Worm (Caenorhabditis elegans) whole organism, midembryonic: ENCODE measurements around the gene prdx-6.

Experiments used
- T22C8.4 ChIP-seq: fragments of 200-800 bp; sonication (Bioruptor generic); IDR thresholded peaks from 2 replicates; pipeline ENCODE4 v1.3.6; 2022; ENCODE audit warnings: missing genetic modification characterization, missing compliant biosample characterization
- cog-1 ChIP-seq: sonication (generic microtip); optimal IDR thresholded peaks from 2 replicates; lab custom pipeline; 2016; ENCODE audit warnings: missing genetic modification characterization, missing compliant biosample characterization
- flt-1 ChIP-seq: fragments of 200-800 bp; sonication (Bioruptor generic); IDR thresholded peaks from 2 replicates; pipeline ENCODE4 v1.3.6; 2022; ENCODE audit warnings: missing genetic modification characterization, missing compliant biosample characterization
- klf-2 ChIP-seq: fragments of 200-800 bp; sonication (Bioruptor generic); conservative IDR thresholded peaks from 2 replicates; pipeline ENCODE4 v1.3.6; 2022; ENCODE audit warnings: missing genetic modification reagents, missing genetic modification characterization, missing compliant biosample characterization
- med-1 ChIP-seq: sonication (generic microtip); optimal IDR thresholded peaks from 2 replicates; lab custom pipeline; 2017; ENCODE audit warnings: missing genetic modification characterization, mild to moderate bottlenecking, missing compliant biosample characterization, antibody characterized with exemption, missing genetic modification reagents; ENCODE audit not compliant: insufficient read depth
- ref-1 ChIP-seq: fragments of 200-800 bp; sonication (Bioruptor generic); conservative IDR thresholded peaks from 2 replicates; pipeline ENCODE4 v1.3.6; 2022; ENCODE audit warnings: missing genetic modification reagents, missing genetic modification characterization, missing compliant biosample characterization
- tab-1 ChIP-seq: fragments of 200-800 bp; sonication (Bioruptor generic); IDR thresholded peaks from 2 replicates; pipeline ENCODE4 v1.3.6; 2022; ENCODE audit warnings: missing genetic modification characterization, missing compliant biosample characterization
- ztf-23 ChIP-seq: fragments of 200-800 bp; sonication (Bioruptor generic); IDR thresholded peaks from 2 replicates; pipeline ENCODE4 v1.3.6; 2022; ENCODE audit warnings: missing genetic modification reagents, missing genetic modification characterization, missing compliant biosample characterization
- ztf-29 ChIP-seq: fragments of 200-800 bp; sonication (Bioruptor generic); IDR thresholded peaks from 2 replicates; pipeline ENCODE4 v1.3.6; 2022; ENCODE audit warnings: missing genetic modification reagents, missing genetic modification characterization, missing compliant biosample characterization

Gene prdx-6

DNA sequence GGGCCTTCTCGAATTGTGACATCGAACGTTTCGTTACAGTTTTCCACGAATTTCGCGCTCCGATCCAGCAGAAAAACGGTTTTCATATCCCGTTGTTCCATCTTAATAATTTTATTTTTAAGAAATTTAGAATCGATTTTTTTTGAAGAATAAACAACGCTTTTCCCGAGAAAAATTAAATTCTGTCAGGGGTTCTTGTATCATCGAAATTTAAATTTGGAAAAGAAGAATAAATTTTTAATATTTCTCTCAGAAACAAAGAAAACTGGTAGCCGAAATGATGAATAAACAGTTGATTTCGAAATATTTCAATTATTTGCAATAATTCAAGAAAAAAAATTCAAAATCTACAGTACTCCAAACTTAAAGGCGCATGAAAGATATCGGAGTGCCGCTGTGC lies 19.0 kb downstream of the prdx-6 start, which contains the start of gene ints-13:
TSS of gene ints-13 (minus strand) at position 101 of the 400 bp plus-strand sequence.
- no peak for TF ChIP-seq T22C8.4

DNA sequence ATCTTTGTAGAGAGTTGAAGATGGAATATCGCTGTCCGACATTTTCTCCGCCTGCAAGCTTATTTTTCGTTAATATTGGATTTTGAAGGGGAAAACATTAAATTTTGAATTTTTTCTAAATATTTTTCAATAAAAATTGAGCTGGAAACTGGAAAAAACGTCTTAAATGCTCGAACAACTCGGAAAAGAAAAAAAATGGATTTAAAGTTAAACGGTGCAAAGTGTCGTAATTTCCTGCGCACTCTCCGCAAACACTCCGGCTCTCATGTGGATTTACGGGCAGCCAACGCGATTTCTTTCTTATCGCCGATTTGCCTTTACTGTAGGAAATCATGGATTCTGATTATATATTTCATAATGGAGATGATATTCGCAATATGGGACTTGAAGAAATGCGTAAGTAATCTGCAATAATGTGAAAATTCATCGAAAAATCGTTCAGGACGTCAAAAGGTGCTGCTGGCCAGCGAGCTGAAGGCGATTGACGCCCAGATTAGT lies 22.0 kb downstream of the prdx-6 start, which contains the start of the genes fnta-1 and cogc-8:
TSS of gene fnta-1 (minus strand) at position 51 of the 498 bp plus-strand sequence.
TSS of gene cogc-8 (plus strand) at position 195 of the 498 bp plus-strand sequence.
- TF ChIP-seq ztf-29 (GFP tag; lab: Robert Waterston, UW), result no peak
- TF ChIP-seq tab-1 (GFP tag; lab: Robert Waterston, UW), result no peak
- TF ChIP-seq T22C8.4, result no peak
- no peak for TF ChIP-seq ref-1 (GFP tag; lab: Robert Waterston, UW)
- TF ChIP-seq ztf-23, result no peak
- no peak for TF ChIP-seq cog-1 (tag; lab: Kevin White, UChicago)
- no peak for TF ChIP-seq flt-1
- no peak for TF ChIP-seq med-1
- TF ChIP-seq klf-2 (GFP tag; lab: Robert Waterston, UW), result no peak

DNA sequence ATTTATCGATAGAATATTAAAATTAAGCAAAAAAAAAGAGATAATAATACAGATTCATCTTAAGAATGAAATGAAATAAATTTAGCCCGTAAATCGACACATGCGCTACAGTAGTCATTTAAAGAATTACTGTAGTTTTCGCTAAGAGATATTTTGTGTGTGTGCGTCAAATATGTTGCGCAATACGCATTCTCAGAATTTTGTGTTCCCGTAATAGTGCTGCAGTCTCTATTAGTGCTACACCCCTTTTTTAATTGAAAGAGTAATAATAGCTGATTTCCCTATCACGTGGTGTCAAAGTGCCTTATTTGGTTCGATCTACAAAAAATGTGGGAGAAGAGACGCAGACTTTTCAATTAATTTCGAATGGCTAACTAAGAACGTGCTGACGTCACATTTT lies 25.9 kb downstream of the prdx-6 start:
- TF ChIP-seq ztf-23, result no peak
- TF ChIP-seq ref-1 (GFP tag; lab: Robert Waterston, UW), result no peak
- no peak for TF ChIP-seq ztf-29 (GFP tag; lab: Robert Waterston, UW)
- TF ChIP-seq med-1, result no peak
- no peak for TF ChIP-seq cog-1 (tag; lab: Kevin White, UChicago)
- TF ChIP-seq T22C8.4, result no peak

DNA sequence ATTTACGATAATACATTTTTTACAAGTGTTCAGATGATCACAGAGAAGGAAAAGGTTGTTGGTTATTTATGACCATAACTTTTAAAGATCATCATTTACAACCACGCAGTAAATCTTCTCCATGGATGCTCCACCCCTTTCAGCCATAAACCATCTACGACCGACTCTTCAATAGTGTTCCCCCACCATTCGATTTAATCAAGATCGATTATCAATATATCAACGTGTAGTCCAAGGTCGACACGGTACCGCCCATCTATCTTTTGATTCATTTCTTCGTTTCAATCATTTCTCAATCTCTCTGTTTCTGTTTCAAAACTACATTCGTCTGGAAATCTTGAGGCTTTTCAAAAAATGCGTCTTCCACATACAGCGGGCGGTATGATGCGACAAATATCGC lies 26.5 kb downstream of the prdx-6 start, which contains the start of gene aass-1:
TSS of gene aass-1 (plus strand) at position 301 of the 400 bp plus-strand sequence.
- TF ChIP-seq ztf-23, result no peak
- TF ChIP-seq cog-1 (tag; lab: Kevin White, UChicago), result no peak
- no peak for TF ChIP-seq ref-1 (GFP tag; lab: Robert Waterston, UW)
- TF ChIP-seq ztf-29 (GFP tag; lab: Robert Waterston, UW), result no peak

DNA sequence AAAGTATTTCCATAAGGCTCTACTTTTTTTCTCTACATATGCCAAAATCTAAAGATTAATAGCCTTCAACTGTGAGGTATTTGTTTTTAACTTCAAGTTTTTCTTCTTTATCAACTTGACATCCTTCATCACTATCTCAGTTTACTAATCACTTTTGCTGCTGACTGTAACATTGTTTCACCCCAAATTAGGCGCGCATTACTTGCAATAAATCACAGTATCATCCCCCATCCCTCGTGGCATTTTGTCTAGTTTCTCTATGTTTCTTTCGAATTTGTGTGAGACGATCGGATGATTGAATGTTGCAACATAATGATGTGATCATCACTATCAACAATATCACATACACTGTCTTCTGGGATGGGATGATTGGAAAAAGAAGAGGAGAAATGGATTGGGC lies 29.1 kb downstream of the prdx-6 start:
- no peak for TF ChIP-seq med-1
- no peak for TF ChIP-seq klf-2 (GFP tag; lab: Robert Waterston, UW)
- no peak for TF ChIP-seq tab-1 (GFP tag; lab: Robert Waterston, UW)
- TF ChIP-seq flt-1, result no peak
- TF ChIP-seq cog-1 (tag; lab: Kevin White, UChicago), result no peak
- no peak for TF ChIP-seq T22C8.4
- no peak for TF ChIP-seq ref-1 (GFP tag; lab: Robert Waterston, UW)
- TF ChIP-seq ztf-29 (GFP tag; lab: Robert Waterston, UW), result no peak
- TF ChIP-seq ztf-23, result no peak

DNA sequence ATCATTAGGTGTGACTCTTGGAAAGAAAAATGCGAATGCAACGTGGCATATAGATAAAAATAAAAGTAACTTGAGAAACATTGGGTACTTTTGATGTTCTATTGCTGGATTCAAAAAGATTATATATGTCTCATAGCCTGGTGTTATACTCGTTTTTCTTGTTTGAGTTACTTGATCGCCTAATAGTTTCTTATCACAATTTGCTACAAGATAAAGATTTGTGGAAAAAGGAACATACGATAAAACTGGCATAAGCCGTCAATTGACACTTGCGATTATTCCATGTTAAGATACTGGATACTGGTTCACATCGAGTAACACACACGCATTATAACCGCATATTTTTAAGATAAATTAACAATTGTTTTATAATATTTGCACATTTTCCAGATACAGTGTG lies 34.1 kb downstream of the prdx-6 start, which contains the start of gene grl-19:
TSS of gene grl-19 (minus strand) at position 101 of the 400 bp plus-strand sequence.
- TF ChIP-seq cog-1 (tag; lab: Kevin White, UChicago) (no peak), ztf-23 (no peak), tab-1 (GFP tag; lab: Robert Waterston, UW) (no peak), T22C8.4 (no peak), klf-2 (GFP tag; lab: Robert Waterston, UW) (no peak), ref-1 (GFP tag; lab: Robert Waterston, UW) (no peak)

DNA sequence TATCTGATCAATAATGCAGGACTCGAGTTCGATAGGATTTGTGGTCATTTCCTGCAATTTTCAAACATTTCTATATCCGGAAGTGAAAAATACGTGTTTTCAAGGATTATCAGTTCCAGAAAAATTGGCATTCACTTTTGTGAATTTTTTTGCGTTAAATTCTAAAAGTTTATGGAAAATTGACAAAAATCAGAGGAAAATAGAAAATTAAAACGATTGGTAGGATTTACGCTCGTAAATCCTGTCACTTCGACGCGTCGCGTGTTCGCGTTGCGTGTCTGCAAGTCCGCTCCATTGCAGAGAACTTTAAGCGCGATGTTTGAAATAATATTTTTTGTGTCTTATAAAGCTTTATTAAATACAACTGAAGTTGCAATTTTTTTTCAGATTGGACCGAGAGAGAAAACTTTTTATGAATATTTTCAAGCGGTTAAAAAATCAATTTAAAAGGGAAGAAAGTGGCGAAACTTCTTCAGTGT lies 37.1 kb downstream of the prdx-6 start, which contains the start of gene rcat-1:
TSS of gene rcat-1 (minus strand) at position 51 of the 479 bp plus-strand sequence.
- TF ChIP-seq cog-1 (tag; lab: Kevin White, UChicago), result peak; percentile 63
- no peak for TF ChIP-seq ztf-29 (GFP tag; lab: Robert Waterston, UW)
- TF ChIP-seq flt-1, result peak; percentile 69
- no peak for TF ChIP-seq tab-1 (GFP tag; lab: Robert Waterston, UW)
- no peak for TF ChIP-seq klf-2 (GFP tag; lab: Robert Waterston, UW)
- TF ChIP-seq ref-1 (GFP tag; lab: Robert Waterston, UW), result no peak
- TF ChIP-seq ztf-23, result peak; percentile 51; the same call in 1 of the 2 replicates
- TF ChIP-seq med-1, result no peak
- TF ChIP-seq T22C8.4, result no peak

DNA sequence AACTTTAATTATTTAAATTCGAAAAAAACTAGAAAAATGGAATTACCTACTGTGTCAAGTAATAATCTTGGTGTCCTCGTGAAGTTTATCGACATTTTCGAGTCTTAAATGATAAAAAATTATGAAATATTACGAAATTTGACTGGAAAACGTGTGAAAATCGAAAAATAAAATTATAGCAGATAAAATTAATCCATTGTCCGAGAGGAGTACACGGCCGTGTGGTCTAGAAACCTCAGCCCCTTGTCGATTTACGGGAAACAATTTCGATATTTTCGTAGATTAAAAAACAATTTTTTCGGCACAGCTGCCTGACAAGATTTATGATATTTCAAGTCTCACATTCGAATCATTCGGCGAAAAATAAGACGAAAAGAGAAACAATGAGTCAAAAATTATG lies 38.7 kb downstream of the prdx-6 start, which contains the start of gene R02D3.8:
TSS of gene R02D3.8 (minus strand) at position 109 of the 400 bp plus-strand sequence.
- TF ChIP-seq ztf-23 (no peak), ref-1 (GFP tag; lab: Robert Waterston, UW) (no peak), flt-1 (no peak), klf-2 (GFP tag; lab: Robert Waterston, UW) (no peak), T22C8.4 (no peak), med-1 (no peak), ztf-29 (GFP tag; lab: Robert Waterston, UW) (no peak), tab-1 (GFP tag; lab: Robert Waterston, UW) (no peak), cog-1 (tag; lab: Kevin White, UChicago) (no peak)

DNA sequence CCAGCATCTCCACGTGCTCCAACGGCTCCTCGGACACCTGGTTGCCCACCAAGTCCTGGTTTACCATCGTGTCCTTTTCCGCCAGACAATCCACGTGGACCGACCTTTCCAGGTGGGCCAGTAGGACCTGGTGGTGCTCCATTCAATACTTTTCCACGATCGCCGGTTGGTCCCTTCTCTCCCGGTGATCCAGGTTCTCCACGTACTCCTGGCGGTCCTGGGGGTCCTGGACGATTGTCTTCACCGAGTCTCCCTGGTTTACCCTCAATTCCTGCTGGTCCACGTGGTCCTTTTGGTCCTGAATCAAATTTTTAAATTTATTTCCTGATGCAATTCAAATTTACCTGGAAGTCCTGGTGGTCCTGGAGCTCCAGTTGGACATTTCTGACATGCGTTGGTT lies 40.0 kb downstream of the prdx-6 start:
- TF ChIP-seq flt-1, result no peak
- TF ChIP-seq T22C8.4, result no peak
- no peak for TF ChIP-seq ztf-29 (GFP tag; lab: Robert Waterston, UW)
- TF ChIP-seq tab-1 (GFP tag; lab: Robert Waterston, UW), result no peak
- TF ChIP-seq ref-1 (GFP tag; lab: Robert Waterston, UW), result no peak
- TF ChIP-seq cog-1 (tag; lab: Kevin White, UChicago), result no peak
- no peak for TF ChIP-seq med-1
- TF ChIP-seq klf-2 (GFP tag; lab: Robert Waterston, UW), result no peak
- no peak for TF ChIP-seq ztf-23

DNA sequence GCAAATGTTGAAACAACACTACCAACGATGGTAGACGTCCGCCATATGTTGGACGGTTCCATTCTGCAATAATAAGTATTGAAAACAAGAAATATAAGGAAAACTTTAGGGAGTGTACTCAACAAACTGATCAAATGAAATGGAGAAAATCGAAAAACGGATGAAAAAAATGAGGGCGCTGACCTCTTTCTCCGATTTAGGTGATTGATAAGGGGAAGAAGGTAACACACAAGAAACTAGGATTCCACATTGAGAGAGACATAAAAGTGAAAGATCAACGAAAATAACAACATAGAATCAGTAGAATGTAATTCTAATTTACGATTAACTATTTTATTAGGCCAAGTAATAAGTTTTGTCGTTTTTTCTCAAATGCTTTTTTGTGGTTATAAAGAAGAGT lies 40.8 kb downstream of the prdx-6 start, which contains the start of gene dpy-9:
TSS of gene dpy-9 (minus strand) at position 63 of the 400 bp plus-strand sequence.
- no peak for TF ChIP-seq flt-1
- TF ChIP-seq cog-1 (tag; lab: Kevin White, UChicago), result no peak
- no peak for TF ChIP-seq tab-1 (GFP tag; lab: Robert Waterston, UW)
